Fruit fly (Drosophila melanogaster) whole organism, pupa: ENCODE measurements around the gene CG33514.

Source experiments
- CG14655 ChIP-seq: fragments of 200-800 bp; sonication (Bioruptor generic); optimal IDR thresholded peaks from 3 replicates; lab custom pipeline; 2017; ENCODE audit warnings: mild to moderate bottlenecking, missing biosample characterization, missing genetic modification reagents, missing genetic modification characterization
- CG15710 ChIP-seq: fragments of 200-800 bp; sonication (Bioruptor generic); optimal IDR thresholded peaks from 2 replicates; lab custom pipeline; 2018; ENCODE audit warnings: missing biosample characterization, mild to moderate bottlenecking, missing genetic modification characterization, moderate library complexity
- CG32121 ChIP-seq: fragments of 200-800 bp; sonication (Bioruptor generic); IDR thresholded peaks from 2 replicates; pipeline ENCODE4 v1.3.6; 2022; ENCODE audit warnings: missing biosample characterization, missing genetic modification characterization
- CG34367 ChIP-seq: fragments of 200-800 bp; sonication (Bioruptor generic); optimal IDR thresholded peaks from 2 replicates; lab custom pipeline; 2018; ENCODE audit warnings: missing biosample characterization, mild to moderate bottlenecking, missing genetic modification characterization
- CG4496 ChIP-seq: fragments of 200-800 bp; sonication (Bioruptor generic); IDR thresholded peaks from 3 replicates; pipeline ENCODE4 v1.3.6; 2022; ENCODE audit warnings: missing biosample characterization, missing genetic modification characterization
- CG9948 ChIP-seq: fragments of 200-800 bp; sonication (Bioruptor generic); optimal IDR thresholded peaks from 2 replicates; lab custom pipeline; 2018; ENCODE audit warnings: missing biosample characterization, mild to moderate bottlenecking, missing genetic modification characterization, moderate library complexity
- Snoo ChIP-seq: fragments of 200-800 bp; sonication (Bioruptor generic); optimal IDR thresholded peaks from 3 replicates; lab custom pipeline; 2017; ENCODE audit warnings: missing biosample characterization, mild to moderate bottlenecking, missing genetic modification characterization, inconsistent platforms

- TF ChIP-seq CG32121 (GFP tag; lab: Robert Waterston, UW), result no peak
- TF ChIP-seq Snoo (tag; lab: Kevin White, UChicago), result no peak
- no peak for TF ChIP-seq CG9948 (tag; lab: Kevin White, UChicago)
- TF ChIP-seq CG34367 (tag; lab: Kevin White, UChicago), result no peak
- no peak for TF ChIP-seq CG15710 (tag; lab: Kevin White, UChicago)
- TF ChIP-seq CG4496 (GFP tag; lab: Robert Waterston, UW), result no peak
- TF ChIP-seq CG14655 (GFP tag; lab: Kevin White, UChicago), result no peak
Observed at dm6 chr3L:4348839-4349238, 16.4 kb upstream of the CG33514 start.
